Fruit fly (Drosophila melanogaster) whole organism, prepupa: ENCODE measurements around the gene MED10.
A peak's percentile ranks its signal among the peaks of the same experiment; 100 is the strongest.

Experiments used
- Blimp-1 ChIP-seq: fragments of 200-800 bp; sonication (Bioruptor generic); optimal IDR thresholded peaks from 3 replicates; lab custom pipeline; 2017; ENCODE audit warnings: missing biosample characterization, missing genetic modification characterization, mild to moderate bottlenecking, moderate library complexity, missing genetic modification reagents
- CG10631 ChIP-seq: fragments of 200-800 bp; sonication (Bioruptor generic); optimal IDR thresholded peaks from 2 replicates; lab custom pipeline; 2016; ENCODE audit warnings: missing biosample characterization, missing genetic modification characterization
- CG10669 ChIP-seq: fragments of 200-800 bp; sonication (Bioruptor generic); optimal IDR thresholded peaks from 3 replicates; lab custom pipeline; 2018; ENCODE audit warnings: missing biosample characterization, mild to moderate bottlenecking, missing genetic modification characterization, moderate library complexity
- CG11294 ChIP-seq: fragments of 200-800 bp; sonication (Bioruptor generic); IDR thresholded peaks from 2 replicates; pipeline ENCODE4 v1.3.6; 2022; ENCODE audit warnings: missing biosample characterization, missing genetic modification characterization
- CG15336 ChIP-seq: fragments of 200-800 bp; sonication (Bioruptor generic); IDR thresholded peaks from 2 replicates; pipeline ENCODE4 v1.3.6; 2022; ENCODE audit warnings: missing biosample characterization, missing genetic modification characterization
- CG1621 ChIP-seq: fragments of 200-800 bp; sonication (Bioruptor generic); optimal IDR thresholded peaks from 3 replicates; lab custom pipeline; 2018; ENCODE audit warnings: missing biosample characterization, mild to moderate bottlenecking, missing genetic modification characterization
- CG16779 ChIP-seq: fragments of 200-800 bp; sonication (Bioruptor generic); optimal IDR thresholded peaks from 3 replicates; lab custom pipeline; 2017; ENCODE audit warnings: missing biosample characterization, mild to moderate bottlenecking, missing genetic modification characterization
- CG3032 ChIP-seq: fragments of 200-800 bp; optimal IDR thresholded peaks from 2 replicates; lab custom pipeline; 2019; ENCODE audit warnings: missing biosample characterization, mild to moderate bottlenecking, missing genetic modification characterization, moderate library complexity
- CG31627 ChIP-seq: fragments of 200-800 bp; sonication (Bioruptor generic); optimal IDR thresholded peaks from 3 replicates; lab custom pipeline; 2016; ENCODE audit warnings: missing biosample characterization, missing genetic modification characterization
- CG34406 ChIP-seq: fragments of 200-800 bp; sonication (Bioruptor generic); optimal IDR thresholded peaks from 3 replicates; lab custom pipeline; 2016; ENCODE audit warnings: missing biosample characterization, missing genetic modification characterization
- CG3919 ChIP-seq: fragments of 200-800 bp; sonication (Bioruptor generic); optimal IDR thresholded peaks from 3 replicates; lab custom pipeline; 2016; ENCODE audit warnings: missing biosample characterization, missing genetic modification characterization
- CG4318 ChIP-seq: fragments of 200-800 bp; sonication (Bioruptor generic); optimal IDR thresholded peaks from 3 replicates; lab custom pipeline; 2017; ENCODE audit warnings: missing biosample characterization, mild to moderate bottlenecking, missing genetic modification characterization
- CG6163 ChIP-seq: fragments of 200-800 bp; sonication (Bioruptor generic); IDR thresholded peaks from 3 replicates; pipeline ENCODE4 v1.3.6; 2022; ENCODE audit warnings: missing biosample characterization, missing genetic modification characterization
- CG6276 ChIP-seq: fragments of 200-800 bp; sonication (Bioruptor generic); optimal IDR thresholded peaks from 2 replicates; lab custom pipeline; 2017; ENCODE audit warnings: missing biosample characterization, mild to moderate bottlenecking, missing genetic modification characterization
- CG6808 ChIP-seq: fragments of 200-800 bp; sonication (Bioruptor generic); optimal IDR thresholded peaks from 3 replicates; lab custom pipeline; 2017; ENCODE audit warnings: missing biosample characterization, missing genetic modification characterization, mild to moderate bottlenecking, moderate library complexity, missing genetic modification reagents
- CG6854 ChIP-seq: fragments of 200-800 bp; sonication (Bioruptor generic); optimal IDR thresholded peaks from 2 replicates; lab custom pipeline; 2017; ENCODE audit warnings: missing biosample characterization, mild to moderate bottlenecking, missing genetic modification characterization
- CG8632 ChIP-seq: fragments of 200-800 bp; sonication (Bioruptor generic); optimal IDR thresholded peaks from 3 replicates; lab custom pipeline; 2016; ENCODE audit warnings: missing biosample characterization, missing genetic modification characterization
- CG9139 ChIP-seq: fragments of 200-800 bp; sonication (Bioruptor generic); optimal IDR thresholded peaks from 3 replicates; lab custom pipeline; 2017; ENCODE audit warnings: missing biosample characterization, mild to moderate bottlenecking, missing genetic modification characterization
- Eip75B ChIP-seq: fragments of 200-800 bp; sonication (Bioruptor generic); optimal IDR thresholded peaks from 3 replicates; lab custom pipeline; 2016; ENCODE audit warnings: missing biosample characterization, missing genetic modification characterization
- Eip78C ChIP-seq: fragments of 200-800 bp; sonication (Bioruptor generic); peaks from one replicate; lab custom pipeline; 2016; ENCODE audit warnings: missing biosample characterization, missing genetic modification characterization
- Eip93F ChIP-seq: fragments of 200-800 bp; sonication (Bioruptor generic); optimal IDR thresholded peaks from 2 replicates; lab custom pipeline; 2016; ENCODE audit warnings: missing biosample characterization, mild to moderate bottlenecking, missing genetic modification characterization
- Ets21C ChIP-seq: fragments of 200-800 bp; sonication (Bioruptor generic); optimal IDR thresholded peaks from 3 replicates; lab custom pipeline; 2016; ENCODE audit warnings: missing biosample characterization, missing genetic modification characterization
- Ets96B ChIP-seq: fragments of 200-800 bp; optimal IDR thresholded peaks from 2 replicates; lab custom pipeline; 2019; ENCODE audit warnings: missing biosample characterization, mild to moderate bottlenecking, missing genetic modification characterization, moderate library complexity
- Gug ChIP-seq: fragments of 200-800 bp; sonication (Bioruptor generic); IDR thresholded peaks from 2 replicates; pipeline ENCODE4 v1.3.6; 2022; ENCODE audit warnings: missing biosample characterization, missing genetic modification characterization
- Hr39 ChIP-seq: fragments of 200-800 bp; sonication (Bioruptor generic); optimal IDR thresholded peaks from 2 replicates; lab custom pipeline; 2016; ENCODE audit warnings: missing biosample characterization, missing genetic modification characterization
- Hr4 ChIP-seq: fragments of 200-800 bp; sonication (Bioruptor generic); optimal IDR thresholded peaks from 3 replicates; lab custom pipeline; 2016; ENCODE audit warnings: missing biosample characterization, missing genetic modification characterization
- Met ChIP-seq: fragments of 200-800 bp; sonication (Bioruptor generic); optimal IDR thresholded peaks from 3 replicates; lab custom pipeline; 2016; ENCODE audit warnings: missing biosample characterization, missing genetic modification characterization
- OdsH ChIP-seq: fragments of 200-800 bp; sonication (Bioruptor generic); optimal IDR thresholded peaks from 3 replicates; lab custom pipeline; 2016; ENCODE audit warnings: missing biosample characterization, missing genetic modification characterization
- Smox ChIP-seq: fragments of 200-800 bp; sonication (Bioruptor generic); optimal IDR thresholded peaks from 3 replicates; lab custom pipeline; 2016; ENCODE audit warnings: missing biosample characterization, missing genetic modification characterization
- Sox102F ChIP-seq: fragments of 200-800 bp; sonication (Bioruptor generic); optimal IDR thresholded peaks from 2 replicates; lab custom pipeline; 2016; ENCODE audit warnings: missing biosample characterization, mild to moderate bottlenecking, missing genetic modification characterization
- Sox14 ChIP-seq: fragments of 200-800 bp; sonication (Bioruptor generic); optimal IDR thresholded peaks from 3 replicates; lab custom pipeline; 2016; ENCODE audit warnings: missing biosample characterization, missing genetic modification characterization
- Sox15 ChIP-seq: fragments of 200-800 bp; sonication (Bioruptor generic); optimal IDR thresholded peaks from 3 replicates; lab custom pipeline; 2016; ENCODE audit warnings: missing biosample characterization, missing genetic modification characterization
- achi ChIP-seq: fragments of 200-800 bp; sonication (Bioruptor generic); optimal IDR thresholded peaks from 3 replicates; lab custom pipeline; 2016; ENCODE audit warnings: missing biosample characterization, missing genetic modification characterization
- acj6 ChIP-seq: fragments of 200-800 bp; sonication (Bioruptor generic); optimal IDR thresholded peaks from 3 replicates; lab custom pipeline; 2016; ENCODE audit warnings: missing biosample characterization, missing genetic modification characterization
- cyc ChIP-seq: fragments of 200-800 bp; sonication (Bioruptor generic); optimal IDR thresholded peaks from 3 replicates; lab custom pipeline; 2016; ENCODE audit warnings: missing biosample characterization, missing genetic modification characterization
- eg ChIP-seq: fragments of 200-800 bp; sonication (Bioruptor generic); IDR thresholded peaks from 3 replicates; pipeline ENCODE4 v1.3.6; 2022; ENCODE audit warnings: missing biosample characterization, missing genetic modification characterization
- fd59A ChIP-seq: fragments of 200-800 bp; sonication (Bioruptor generic); optimal IDR thresholded peaks from 2 replicates; lab custom pipeline; 2017; ENCODE audit warnings: missing biosample characterization, mild to moderate bottlenecking, missing genetic modification characterization, missing genetic modification reagents
- fd85E ChIP-seq: fragments of 200-800 bp; sonication (Bioruptor generic); optimal IDR thresholded peaks from 3 replicates; lab custom pipeline; 2016; ENCODE audit warnings: missing biosample characterization, missing genetic modification characterization
- lz ChIP-seq: fragments of 200-800 bp; sonication (Bioruptor generic); optimal IDR thresholded peaks from 3 replicates; lab custom pipeline; 2016; ENCODE audit warnings: missing biosample characterization, missing genetic modification characterization
- net ChIP-seq: fragments of 200-800 bp; sonication (Bioruptor generic); optimal IDR thresholded peaks from 3 replicates; lab custom pipeline; 2016; ENCODE audit warnings: missing biosample characterization, missing genetic modification characterization
- pdm3 ChIP-seq: fragments of 200-800 bp; sonication (Bioruptor generic); optimal IDR thresholded peaks from 3 replicates; lab custom pipeline; 2016; ENCODE audit warnings: missing biosample characterization, missing genetic modification characterization
- salr ChIP-seq, 2 experiments: fragments of 200-800 bp; sonication (Bioruptor generic); optimal IDR thresholded peaks; 3 replicates each; lab custom pipeline; 2016 to 2018; ENCODE audit warnings: missing biosample characterization in 2 of 2, missing genetic modification characterization in 2 of 2, mild to moderate bottlenecking in 1 of 2
- spab ChIP-seq: fragments of 200-800 bp; sonication (Bioruptor generic); optimal IDR thresholded peaks from 2 replicates; lab custom pipeline; 2017; ENCODE audit warnings: missing biosample characterization, mild to moderate bottlenecking, missing genetic modification characterization, missing genetic modification reagents
- ss ChIP-seq, 2 experiments: fragments of 200-800 bp; sonication (Bioruptor generic); optimal IDR thresholded peaks; 2 replicates in 1 of 2; 3 replicates in 1 of 2; lab custom pipeline; 2017 to 2018; ENCODE audit warnings: mild to moderate bottlenecking in 2 of 2, missing biosample characterization in 2 of 2, missing genetic modification characterization in 2 of 2, moderate library complexity in 1 of 2
- svp ChIP-seq: fragments of 200-800 bp; sonication (Bioruptor generic); peaks from one replicate; lab custom pipeline; 2016; ENCODE audit warnings: missing biosample characterization, missing genetic modification characterization
- topi ChIP-seq: fragments of 200-800 bp; sonication (Bioruptor generic); optimal IDR thresholded peaks from 3 replicates; lab custom pipeline; 2016; ENCODE audit warnings: missing biosample characterization, missing genetic modification characterization

MED10 gene

DNA sequence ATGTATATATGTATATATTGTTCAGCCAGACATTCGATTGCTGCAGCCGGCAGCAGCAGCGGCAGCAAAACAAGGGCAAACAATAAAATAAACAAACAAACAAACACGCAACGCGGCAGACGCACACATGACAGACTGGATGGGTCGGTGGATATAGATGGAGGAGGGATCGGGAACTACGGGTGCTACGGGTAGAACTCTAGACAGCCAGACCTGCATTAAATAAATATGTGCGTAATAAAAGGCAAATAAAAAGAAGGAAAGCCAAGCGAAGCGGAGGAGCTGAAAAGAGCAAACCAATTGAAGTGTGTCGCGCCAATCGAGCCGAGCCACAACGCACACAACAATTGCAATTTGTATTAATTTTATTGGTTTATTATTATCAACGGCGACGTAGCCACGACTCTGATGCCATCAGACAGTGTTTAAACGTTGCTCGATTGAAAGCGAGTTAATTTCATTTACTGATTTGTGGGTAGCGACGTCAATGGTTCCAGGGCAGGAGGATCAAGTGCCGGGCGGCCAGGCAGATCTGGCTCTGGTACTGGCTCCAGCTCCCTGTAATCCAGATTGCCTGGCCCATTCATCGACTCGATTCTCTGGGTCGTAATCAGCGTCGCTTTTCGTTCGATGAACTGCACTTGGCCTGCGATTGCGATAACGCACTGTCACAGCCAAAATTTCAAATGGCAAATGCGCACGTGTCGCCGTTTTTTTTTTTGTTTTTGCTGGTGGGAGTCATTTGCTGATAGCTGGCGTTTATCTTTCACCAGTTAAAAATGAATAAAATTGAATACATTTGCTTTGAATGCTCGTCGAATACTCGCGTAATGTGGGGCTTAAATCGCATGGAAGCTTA is 37.8 kb upstream of the MED10 start (continued):
- TF ChIP-seq CG11294 (GFP tag; lab: Robert Waterston, UW) = no peak
- TF ChIP-seq CG3919 (GFP tag; lab: Kevin White, UChicago) = peak; percentile 73
- no peak for TF ChIP-seq Sox15
- TF ChIP-seq acj6 (GFP tag; lab: Kevin White, UChicago) = peak; percentile 39
- peak; percentile 85 for TF ChIP-seq CG6854 (GFP tag; lab: Kevin White, UChicago)
- TF ChIP-seq fd59A (GFP tag; lab: Kevin White, UChicago) = peak; percentile 42
- TF ChIP-seq lz = peak; percentile 44
- peak; percentile 75 for TF ChIP-seq CG10669 (GFP tag; lab: Kevin White, UChicago)
- peak; percentile 88 for TF ChIP-seq Eip78C (GFP tag; lab: Kevin White, UChicago)
- TF ChIP-seq OdsH = peak; percentile 46
- TF ChIP-seq Eip93F (GFP tag; lab: Kevin White, UChicago) = peak; percentile 82
- peak; percentile 62 for TF ChIP-seq Sox102F (GFP tag; lab: Kevin White, UChicago)
- no peak for TF ChIP-seq CG31627 (GFP tag; lab: Kevin White, UChicago)
- TF ChIP-seq CG8632 (GFP tag; lab: Kevin White, UChicago) = peak; percentile 71
- peak; percentile 37 for TF ChIP-seq Blimp-1
- TF ChIP-seq Ets21C (GFP tag; lab: Kevin White, UChicago) = no peak
- peak; percentile 47 for TF ChIP-seq CG16779
- peak; percentile 45 for TF ChIP-seq fd85E (GFP tag; lab: Kevin White, UChicago)
- no peak for TF ChIP-seq cyc (GFP tag; lab: Kevin White, UChicago)
- no peak for TF ChIP-seq Hr39
- TF ChIP-seq Gug (GFP tag; lab: Robert Waterston, UW) = peak; percentile 59
- TF ChIP-seq salr (GFP tag; optimal IDR thresholded peaks at IDR 0.05; lab: Kevin White, UChicago) = peak; percentile 27 to 71
- TF ChIP-seq CG1621 (tag; lab: Kevin White, UChicago) = peak; percentile 81
- TF ChIP-seq CG10631 (GFP tag; lab: Kevin White, UChicago) = peak; percentile 53
- peak; percentile 81 for TF ChIP-seq CG6276 (GFP tag; lab: Kevin White, UChicago)
- peak; percentile 77 for TF ChIP-seq CG6163 (GFP tag; lab: Robert Waterston, UW)
- peak; percentile 73 for TF ChIP-seq CG34406 (GFP tag; lab: Kevin White, UChicago)
- TF ChIP-seq, all 60 proteins: peak for 50

DNA sequence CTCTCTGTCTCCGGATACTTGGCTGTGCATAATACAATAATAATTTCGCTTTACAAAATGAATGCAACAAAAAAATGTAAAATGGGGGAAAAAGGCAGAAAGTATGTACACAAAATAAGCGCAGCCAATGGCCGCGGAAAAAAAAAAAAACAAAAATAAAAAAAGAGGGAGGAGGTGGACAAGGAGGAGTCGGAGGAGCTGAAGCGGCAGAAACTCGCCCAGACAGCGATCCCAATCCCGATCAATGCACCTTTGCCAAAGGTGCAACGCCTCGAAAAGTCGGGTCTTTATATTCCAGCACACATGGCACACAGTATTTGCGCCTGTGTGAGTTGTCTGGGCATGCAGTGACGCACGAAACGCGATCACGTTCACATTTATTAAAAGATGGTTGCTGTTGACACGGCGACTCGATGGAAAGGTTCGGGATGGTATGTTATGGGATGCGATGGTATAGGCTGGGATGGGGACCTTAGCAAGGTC is 36.4 kb upstream of the MED10 start:
- TF ChIP-seq CG3032 (no peak), CG6808 (GFP tag; lab: Kevin White, UChicago) (peak; percentile 62), CG6276 (GFP tag; lab: Kevin White, UChicago) (no peak), CG15336 (GFP tag; lab: Robert Waterston, UW) (no peak), CG9139 (GFP tag; lab: Kevin White, UChicago) (peak; percentile 41), achi (peak; percentile 9), CG31627 (GFP tag; lab: Kevin White, UChicago) (no peak), Hr4 (GFP tag; lab: Kevin White, UChicago) (no peak), CG4318 (no peak), spab (GFP tag; lab: Kevin White, UChicago) (peak; percentile 57), Sox15 (no peak), Sox14 (GFP tag; lab: Kevin White, UChicago) (peak; percentile 73), Eip78C (GFP tag; lab: Kevin White, UChicago) (peak; percentile 93), cyc (GFP tag; lab: Kevin White, UChicago) (peak; percentile 1), eg (no peak; the same call in 2 of the 3 replicates), Blimp-1 (peak; percentile 73), fd59A (GFP tag; lab: Kevin White, UChicago) (no peak), CG11294 (GFP tag; lab: Robert Waterston, UW) (no peak), Ets96B (tag; lab: Kevin White, UChicago) (no peak), Met (GFP tag; lab: Kevin White, UChicago) (peak; percentile 87), pdm3 (GFP tag; lab: Kevin White, UChicago) (peak; percentile 25), Smox (GFP tag; lab: Kevin White, UChicago) (peak; percentile 60), ss (GFP tag; optimal IDR thresholded peaks at IDR 0.05; lab: Kevin White, UChicago) (peak; percentile 71 to 80), CG10669 (GFP tag; lab: Kevin White, UChicago) (peak; percentile 16), CG8632 (GFP tag; lab: Kevin White, UChicago) (peak; percentile 11), CG6854 (GFP tag; lab: Kevin White, UChicago) (peak; percentile 88), svp (GFP tag; lab: Kevin White, UChicago) (peak; percentile 97), Eip75B (GFP tag; lab: Kevin White, UChicago) (peak; percentile 66), Eip93F (GFP tag; lab: Kevin White, UChicago) (peak; percentile 88), salr (GFP tag; optimal IDR thresholded peaks at IDR 0.05; lab: Kevin White, UChicago) (no peak), topi (peak; percentile 53), CG6163 (GFP tag; lab: Robert Waterston, UW) (peak; percentile 52), net (GFP tag; lab: Kevin White, UChicago) (peak; percentile 32), Hr39 (no peak)
